Worm (Caenorhabditis elegans) whole organism, mixed stage, embryonic: Measurements from ENCODE around the gene irg-5.

Experiments
- blmp-1 ChIP-seq: fragments of 150-350 bp; optimal IDR thresholded peaks from 2 replicates; lab custom pipeline; 2014; ENCODE audit warnings: missing biosample characterization, missing genetic modification characterization
- elt-1 ChIP-seq: sonication (generic microtip); optimal IDR thresholded peaks from 2 replicates; lab custom pipeline; 2017; ENCODE audit warnings: missing genetic modification characterization, mild to moderate bottlenecking, missing compliant biosample characterization, antibody characterized with exemption, moderate library complexity, borderline replicate concordance; ENCODE audit not compliant: insufficient read depth
- lin-32 ChIP-seq: fragments of 200-800 bp; sonication (Bioruptor generic); optimal IDR thresholded peaks from 2 replicates; lab custom pipeline; 2018; ENCODE audit warnings: mild to moderate bottlenecking, missing genetic modification characterization, missing compliant biosample characterization
- lsy-2 ChIP-seq: fragments of 150-350 bp; optimal IDR thresholded peaks from 2 replicates; lab custom pipeline; 2014; ENCODE audit warnings: missing biosample characterization, missing genetic modification characterization
- nhr-12 ChIP-seq: fragments of 150-350 bp; optimal IDR thresholded peaks from 2 replicates; lab custom pipeline; 2014; ENCODE audit warnings: missing biosample characterization, missing genetic modification characterization
- nhr-28 ChIP-seq: fragments of 150-350 bp; optimal IDR thresholded peaks from 2 replicates; lab custom pipeline; 2014; ENCODE audit warnings: missing biosample characterization, missing genetic modification characterization
- zip-8 ChIP-seq: fragments of 150-350 bp; optimal IDR thresholded peaks from 2 replicates; lab custom pipeline; 2014; ENCODE audit warnings: missing biosample characterization, missing genetic modification characterization
- ztf-11 ChIP-seq: fragments of 150-350 bp; optimal IDR thresholded peaks from 2 replicates; lab custom pipeline; 2014; ENCODE audit warnings: missing biosample characterization, missing genetic modification characterization

- TF ChIP-seq lsy-2 (tag; lab: Kevin White, UChicago) (no peak), zip-8 (tag; lab: Kevin White, UChicago) (no peak), lin-32 (no peak), ztf-11 (tag; lab: Kevin White, UChicago) (no peak), nhr-28 (no peak), elt-1 (tag; lab: Kevin White, UChicago) (no peak), blmp-1 (no peak), nhr-12 (tag; lab: Kevin White, UChicago) (no peak)
Measured at ce11 chrV:13689592-13689991, 48.7 kb downstream of the irg-5 start, which contains the start of gene T01D3.1.
